Fruit fly (Drosophila melanogaster) whole organism, embryonic: ENCODE results near the gene Or74a.

Experiments used
- Atf6 ChIP-seq: fragments of 200-800 bp; sonication (Bioruptor generic); IDR thresholded peaks from 2 replicates; pipeline ENCODE4 v1.3.6; 2022; ENCODE audit warnings: missing biosample characterization, missing genetic modification characterization
- BtbVII ChIP-seq: fragments of 200-800 bp; sonication (Bioruptor generic); optimal IDR thresholded peaks from 3 replicates; lab custom pipeline; 2017; ENCODE audit warnings: missing biosample characterization, mild to moderate bottlenecking, missing genetic modification characterization
- CG10462 ChIP-seq: fragments of 200-800 bp; sonication (Bioruptor generic); optimal IDR thresholded peaks from 2 replicates; lab custom pipeline; 2016; ENCODE audit warnings: missing biosample characterization, missing genetic modification characterization
- CG10959 ChIP-seq: fragments of 200-800 bp; sonication (Bioruptor generic); IDR thresholded peaks from 2 replicates; pipeline ENCODE4 v1.3.6; 2022; ENCODE audit warnings: missing biosample characterization, missing genetic modification characterization
- CG10979 ChIP-seq: fragments of 200-800 bp; sonication (Bioruptor generic); optimal IDR thresholded peaks from 2 replicates; lab custom pipeline; 2018; ENCODE audit warnings: missing biosample characterization, mild to moderate bottlenecking, missing genetic modification characterization, moderate library complexity
- CG11696 ChIP-seq: fragments of 200-800 bp; sonication (Bioruptor generic); IDR thresholded peaks from 2 replicates; pipeline ENCODE4 v1.3.6; 2022; ENCODE audit warnings: missing biosample characterization, missing genetic modification characterization
- CG13894 ChIP-seq: fragments of 200-800 bp; sonication (Bioruptor generic); optimal IDR thresholded peaks from 3 replicates; lab custom pipeline; 2018; ENCODE audit warnings: missing biosample characterization, mild to moderate bottlenecking, missing genetic modification characterization, moderate library complexity
- CG15479 ChIP-seq: fragments of 200-800 bp; sonication (Bioruptor generic); optimal IDR thresholded peaks from 3 replicates; lab custom pipeline; 2019; ENCODE audit warnings: missing biosample characterization, mild to moderate bottlenecking, missing genetic modification characterization, moderate library complexity
- CG17385 ChIP-seq: fragments of 200-800 bp; sonication (Bioruptor generic); optimal IDR thresholded peaks from 3 replicates; lab custom pipeline; 2018; ENCODE audit warnings: missing biosample characterization, mild to moderate bottlenecking, missing genetic modification characterization
- CG2129 ChIP-seq: fragments of 200-800 bp; sonication (Bioruptor generic); IDR thresholded peaks from 2 replicates; pipeline ENCODE4 v1.3.6; 2022; ENCODE audit warnings: missing biosample characterization, missing genetic modification characterization; ENCODE audit not compliant: partially characterized antibody
- CG3163 ChIP-seq: fragments of 200-800 bp; sonication (Bioruptor generic); optimal IDR thresholded peaks from 3 replicates; lab custom pipeline; 2016; ENCODE audit warnings: missing biosample characterization, missing genetic modification characterization
- CG34376 ChIP-seq: fragments of 200-800 bp; sonication (Bioruptor generic); optimal IDR thresholded peaks from 2 replicates; lab custom pipeline; 2018; ENCODE audit warnings: missing biosample characterization, mild to moderate bottlenecking, missing genetic modification characterization
- CG3847 ChIP-seq: fragments of 200-800 bp; sonication (Bioruptor generic); IDR thresholded peaks from 2 replicates; pipeline ENCODE4 v1.3.6; 2022; ENCODE audit warnings: missing biosample characterization, missing genetic modification characterization
- CG7928 ChIP-seq: fragments of 200-800 bp; sonication (Bioruptor generic); optimal IDR thresholded peaks from 2 replicates; lab custom pipeline; 2017; ENCODE audit warnings: missing biosample characterization, mild to moderate bottlenecking, missing genetic modification characterization
- CG8388 ChIP-seq: fragments of 200-800 bp; sonication (Bioruptor generic); optimal IDR thresholded peaks from 2 replicates; lab custom pipeline; 2019; ENCODE audit warnings: missing biosample characterization, mild to moderate bottlenecking, missing genetic modification characterization, moderate library complexity
- CG9727 ChIP-seq: fragments of 200-800 bp; sonication (Bioruptor generic); optimal IDR thresholded peaks from 3 replicates; lab custom pipeline; 2017; ENCODE audit warnings: missing biosample characterization, mild to moderate bottlenecking, missing genetic modification characterization
- CkIIα-i1 ChIP-seq: fragments of 200-800 bp; sonication (Bioruptor generic); IDR thresholded peaks from 2 replicates; pipeline ENCODE4 v1.3.6; 2022; ENCODE audit warnings: missing biosample characterization, missing genetic modification characterization
- CoRest ChIP-seq: fragments of 200-800 bp; sonication (Bioruptor generic); optimal IDR thresholded peaks from 3 replicates; lab custom pipeline; 2018; ENCODE audit warnings: missing biosample characterization, mild to moderate bottlenecking, missing genetic modification characterization, moderate library complexity
- Dfd ChIP-seq, 2 experiments: fragments of >200 bp; optimal IDR thresholded peaks; 2 replicates each; lab custom pipeline; 2017; ENCODE audit warnings: missing biosample characterization in 2 of 2, missing genetic modification characterization in 2 of 2
- Ets97D ChIP-seq: fragments of 200-800 bp; sonication (Bioruptor generic); optimal IDR thresholded peaks from 3 replicates; lab custom pipeline; 2016; ENCODE audit warnings: missing biosample characterization, missing genetic modification characterization
- Fer2 ChIP-seq: fragments of 200-800 bp; sonication (Bioruptor generic); optimal IDR thresholded peaks from 2 replicates; lab custom pipeline; 2018; ENCODE audit warnings: missing biosample characterization, mild to moderate bottlenecking, missing genetic modification characterization, moderate library complexity
- HLH4C ChIP-seq: fragments of 200-800 bp; sonication (Bioruptor generic); IDR thresholded peaks from 3 replicates; pipeline ENCODE4 v1.3.6; 2022; ENCODE audit warnings: missing biosample characterization, missing genetic modification characterization; ENCODE audit not compliant: partially characterized antibody
- Hey ChIP-seq: fragments of 200-800 bp; sonication (Bioruptor generic); optimal IDR thresholded peaks from 3 replicates; lab custom pipeline; 2018; ENCODE audit warnings: missing biosample characterization, mild to moderate bottlenecking, missing genetic modification characterization
- Hr51 ChIP-seq, 2 experiments: fragments of 200-800 bp; sonication (Bioruptor generic); optimal IDR thresholded peaks; 2 replicates in 1 of 2; 3 replicates in 1 of 2; lab custom pipeline; 2016 to 2018; ENCODE audit warnings: missing biosample characterization in 2 of 2, missing genetic modification characterization in 2 of 2, mild to moderate bottlenecking in 1 of 2, moderate library complexity in 1 of 2
- MESR4 ChIP-seq: fragments of 200-800 bp; sonication (Bioruptor generic); optimal IDR thresholded peaks from 2 replicates; lab custom pipeline; 2018; ENCODE audit warnings: missing biosample characterization, mild to moderate bottlenecking, missing genetic modification characterization, moderate library complexity
- MTF-1 ChIP-seq: fragments of 200-800 bp; sonication (Bioruptor generic); optimal IDR thresholded peaks from 2 replicates; lab custom pipeline; 2018; ENCODE audit warnings: missing biosample characterization, mild to moderate bottlenecking, missing genetic modification characterization, borderline replicate concordance
- Oaz ChIP-seq: fragments of 200-800 bp; sonication (Bioruptor generic); IDR thresholded peaks from 2 replicates; pipeline ENCODE4 v1.3.6; 2022; ENCODE audit warnings: missing biosample characterization, missing genetic modification characterization
- Sin3A ChIP-seq: fragments of >200 bp; optimal IDR thresholded peaks from 2 replicates; lab custom pipeline; 2018
- abd-A ChIP-seq: fragments of 200-800 bp; sonication (Bioruptor generic); optimal IDR thresholded peaks from 3 replicates; lab custom pipeline; 2019; ENCODE audit warnings: missing biosample characterization, mild to moderate bottlenecking, missing genetic modification characterization, moderate library complexity
- cg ChIP-seq: fragments of 200-800 bp; sonication (Bioruptor generic); optimal IDR thresholded peaks from 3 replicates; lab custom pipeline; 2019; ENCODE audit warnings: missing biosample characterization, mild to moderate bottlenecking, missing genetic modification characterization, moderate library complexity
- dysf ChIP-seq: fragments of 200-800 bp; sonication (Bioruptor generic); IDR thresholded peaks from 3 replicates; pipeline ENCODE4 v1.3.6; 2022; ENCODE audit warnings: missing biosample characterization, missing genetic modification characterization
- ewg ChIP-seq: fragments of 200-800 bp; sonication (Bioruptor generic); optimal IDR thresholded peaks from 3 replicates; lab custom pipeline; 2017; ENCODE audit warnings: mild to moderate bottlenecking, missing biosample characterization, missing genetic modification reagents, missing genetic modification characterization
- fd102C ChIP-seq: fragments of 200-800 bp; sonication (Bioruptor generic); optimal IDR thresholded peaks from 2 replicates; lab custom pipeline; 2018; ENCODE audit warnings: missing biosample characterization, mild to moderate bottlenecking, missing genetic modification characterization, moderate library complexity
- h ChIP-seq: fragments of >200 bp; optimal IDR thresholded peaks from 2 replicates; lab custom pipeline; 2017
- lmd ChIP-seq: fragments of 200-800 bp; sonication (Bioruptor generic); IDR thresholded peaks from 2 replicates; pipeline ENCODE4 v1.3.6; 2022; ENCODE audit warnings: missing biosample characterization, missing genetic modification characterization
- lola ChIP-seq, 3 experiments: fragments of >200 bp in 2 of 3; fragments of 200-800 bp in 1 of 3; sonication (Bioruptor generic) in 1 of 3; optimal IDR thresholded peaks; 2 replicates each; lab custom pipeline; 2017 to 2019; ENCODE audit warnings: missing biosample characterization in 3 of 3, missing genetic modification characterization in 3 of 3, mild to moderate bottlenecking in 1 of 3, moderate library complexity in 1 of 3
- mirr ChIP-seq: fragments of 200-800 bp; sonication (Bioruptor generic); optimal IDR thresholded peaks from 3 replicates; lab custom pipeline; 2018; ENCODE audit warnings: missing biosample characterization, mild to moderate bottlenecking, missing genetic modification characterization
- org-1 ChIP-seq: fragments of 200-800 bp; sonication (Bioruptor generic); optimal IDR thresholded peaks from 2 replicates; lab custom pipeline; 2017; ENCODE audit warnings: missing biosample characterization, missing genetic modification characterization
- ttk ChIP-seq: fragments of 200-800 bp; sonication (Bioruptor generic); IDR thresholded peaks from 2 replicates; pipeline ENCODE4 v2.1.2; 2022; ENCODE audit warnings: missing biosample characterization, missing genetic modification characterization
- zf30C ChIP-seq: fragments of 200-800 bp; sonication (Bioruptor generic); optimal IDR thresholded peaks from 3 replicates; lab custom pipeline; 2018; ENCODE audit warnings: missing biosample characterization, mild to moderate bottlenecking, missing genetic modification characterization
- zfh2 ChIP-seq: fragments of 200-800 bp; sonication (Bioruptor generic); optimal IDR thresholded peaks from 2 replicates; lab custom pipeline; 2016; ENCODE audit warnings: missing biosample characterization, missing genetic modification characterization

Gene Or74a

DNA sequence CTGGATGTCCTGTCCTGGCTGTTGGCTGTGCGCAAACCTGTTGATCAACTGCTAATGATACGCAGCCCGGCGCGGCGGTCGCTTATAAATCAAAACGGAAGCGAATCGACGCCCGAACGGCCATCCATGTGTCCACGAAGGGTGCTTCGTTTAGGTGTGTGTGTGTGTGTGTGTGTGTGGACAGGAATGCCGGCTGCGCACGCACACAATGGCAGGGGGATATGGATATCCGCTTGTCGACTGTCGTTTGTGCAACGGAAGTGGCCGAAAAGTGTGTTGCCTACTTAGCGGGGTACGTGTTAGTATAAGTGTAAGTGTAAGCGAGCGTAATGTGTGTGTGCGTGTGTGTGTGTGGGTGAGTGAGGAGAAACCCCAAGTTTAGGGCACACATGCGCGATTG lies 20.6 kb upstream of the Or74a start, which contains the start of gene Mip (continued):
- TF ChIP-seq Hey (peak; percentile 39), ttk (GFP tag; lab: Robert Waterston, UW) (no peak), HLH4C (GFP tag; lab: Robert Waterston, UW) (no peak), CG13894 (tag; lab: Kevin White, UChicago) (no peak), CG10979 (tag; lab: Kevin White, UChicago) (no peak), CG3847 (GFP tag; lab: Robert Waterston, UW) (0 out of 2 replicates have a peak, but pooled peaks have one; percentile 8), cg (GFP tag; lab: Kevin White, UChicago) (peak; percentile 41), Atf6 (GFP tag; lab: Robert Waterston, UW) (no peak), CG17385 (GFP tag; lab: Kevin White, UChicago) (no peak), dysf (GFP tag; lab: Robert Waterston, UW) (no peak), CoRest (tag; lab: Kevin White, UChicago) (no peak), Hr51 (GFP tag; optimal IDR thresholded peaks at IDR 0.05; lab: Kevin White, UChicago) (no peak), CG9727 (GFP tag; lab: Kevin White, UChicago) (no peak), org-1 (no peak), MTF-1 (no peak), Oaz (no peak), CG8388 (no peak), CG11696 (no peak), BtbVII (GFP tag; lab: Kevin White, UChicago) (no peak), CG10462 (GFP tag; lab: Kevin White, UChicago) (no peak), Fer2 (tag; lab: Kevin White, UChicago) (no peak), Dfd (GFP tag; optimal IDR thresholded peaks at IDR 0.05; lab: Kevin White, UChicago) (peak in 1 of 2 experiments; percentile 13), CG3163 (no peak), fd102C (GFP tag; lab: Kevin White, UChicago) (no peak), CG7928 (GFP tag; lab: Kevin White, UChicago) (no peak), MESR4 (GFP tag; lab: Kevin White, UChicago) (no peak), zf30C (GFP tag; lab: Kevin White, UChicago) (no peak), lola (GFP tag; optimal IDR thresholded peaks at IDR 0.05; lab: Kevin White, UChicago) (no peak), Sin3A (lab: Kevin White, UChicago) (no peak), zfh2 (GFP tag; lab: Kevin White, UChicago) (no peak), CkIIα-i1 (GFP tag; lab: Robert Waterston, UW) (no peak), ewg (GFP tag; lab: Kevin White, UChicago) (peak; percentile 67), h (lab: Kevin White, UChicago) (no peak), Ets97D (GFP tag; lab: Kevin White, UChicago) (peak; percentile 12), CG10959 (0 out of 2 replicates have a peak, but pooled peaks have one; percentile 17), CG2129 (no peak), CG15479 (GFP tag; lab: Kevin White, UChicago) (peak; percentile 77), lmd (GFP tag; lab: Robert Waterston, UW) (no peak)

DNA sequence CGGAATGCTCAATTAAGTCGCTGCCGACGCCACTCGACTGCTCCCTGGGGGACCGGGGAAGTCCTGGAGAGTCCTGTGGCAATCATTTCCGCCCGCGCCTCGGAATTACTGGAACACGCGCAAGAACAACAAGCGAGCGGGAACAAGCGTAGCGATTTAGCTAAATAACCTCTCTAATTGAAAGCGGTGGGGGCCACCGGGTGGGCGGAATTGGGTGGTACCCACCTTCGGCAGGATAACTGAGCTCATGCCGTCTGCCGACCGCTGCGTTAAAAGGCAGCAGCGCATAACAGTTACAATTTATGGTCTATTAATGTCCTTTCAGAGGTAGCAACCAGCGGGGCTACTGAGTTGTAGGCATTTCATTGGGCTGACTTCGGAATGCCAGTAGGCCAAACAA lies 17.4 kb upstream of the Or74a start:
- TF ChIP-seq CG34376 = no peak
- TF ChIP-seq mirr (GFP tag; lab: Kevin White, UChicago) = peak; percentile 14
- TF ChIP-seq abd-A = peak; percentile 91
- TF ChIP-seq Hey = peak; percentile 72
